Fruit fly (Drosophila melanogaster) whole organism, embryonic: ENCODE results near the gene Edg91.

Experiments used
- Aef1 ChIP-seq: fragments of 200-800 bp; sonication (Bioruptor generic); IDR thresholded peaks from 3 replicates; pipeline ENCODE4 v1.3.6; 2022; ENCODE audit warnings: missing biosample characterization, missing genetic modification characterization
- B-H1 ChIP-seq: fragments of 200-800 bp; sonication (Bioruptor generic); IDR thresholded peaks from 3 replicates; pipeline ENCODE4 v1.3.6; 2022; ENCODE audit warnings: missing biosample characterization, missing genetic modification characterization
- B-H2 ChIP-seq: fragments of 200-800 bp; sonication (Bioruptor generic); optimal IDR thresholded peaks from 2 replicates; lab custom pipeline; 2018; ENCODE audit warnings: missing biosample characterization, mild to moderate bottlenecking, missing genetic modification characterization
- CG10462 ChIP-seq: fragments of 200-800 bp; sonication (Bioruptor generic); optimal IDR thresholded peaks from 2 replicates; lab custom pipeline; 2016; ENCODE audit warnings: missing biosample characterization, missing genetic modification characterization
- CG11456 ChIP-seq: fragments of 200-800 bp; sonication (Bioruptor generic); IDR thresholded peaks from 3 replicates; pipeline ENCODE4 v1.3.6; 2022; ENCODE audit warnings: missing biosample characterization, missing genetic modification characterization
- CG12071 ChIP-seq: fragments of 200-800 bp; sonication (Bioruptor generic); optimal IDR thresholded peaks from 3 replicates; lab custom pipeline; 2018; ENCODE audit warnings: missing biosample characterization, mild to moderate bottlenecking, missing genetic modification characterization
- CG14667 ChIP-seq: fragments of 200-800 bp; sonication (Bioruptor generic); IDR thresholded peaks from 2 replicates; pipeline ENCODE4 v1.3.6; 2022; ENCODE audit warnings: missing biosample characterization, missing genetic modification characterization
- CG1603 ChIP-seq: fragments of 200-800 bp; sonication (Bioruptor generic); optimal IDR thresholded peaks from 2 replicates; lab custom pipeline; 2019; ENCODE audit warnings: missing biosample characterization, mild to moderate bottlenecking, missing genetic modification characterization, moderate library complexity
- CG16863 ChIP-seq: fragments of 200-800 bp; sonication (Bioruptor generic); optimal IDR thresholded peaks from 3 replicates; lab custom pipeline; 2016; ENCODE audit warnings: missing biosample characterization, missing genetic modification characterization
- CG2875 ChIP-seq: fragments of 200-800 bp; sonication (Bioruptor generic); optimal IDR thresholded peaks from 2 replicates; lab custom pipeline; 2017; ENCODE audit warnings: missing biosample characterization, mild to moderate bottlenecking, missing genetic modification characterization, missing genetic modification reagents
- CG3065 ChIP-seq: fragments of 200-800 bp; sonication (Bioruptor generic); optimal IDR thresholded peaks from 2 replicates; lab custom pipeline; 2016; ENCODE audit warnings: missing biosample characterization, missing genetic modification characterization
- CG3407 ChIP-seq: fragments of 200-800 bp; sonication (Bioruptor generic); optimal IDR thresholded peaks from 2 replicates; lab custom pipeline; 2018; ENCODE audit warnings: missing biosample characterization, mild to moderate bottlenecking, missing genetic modification characterization
- CG3847 ChIP-seq: fragments of 200-800 bp; sonication (Bioruptor generic); IDR thresholded peaks from 2 replicates; pipeline ENCODE4 v1.3.6; 2022; ENCODE audit warnings: missing biosample characterization, missing genetic modification characterization
- CG7928 ChIP-seq: fragments of 200-800 bp; sonication (Bioruptor generic); optimal IDR thresholded peaks from 2 replicates; lab custom pipeline; 2017; ENCODE audit warnings: missing biosample characterization, mild to moderate bottlenecking, missing genetic modification characterization
- CG9817 ChIP-seq: fragments of 200-800 bp; sonication (Bioruptor generic); optimal IDR thresholded peaks from 2 replicates; lab custom pipeline; 2018; ENCODE audit warnings: missing biosample characterization, mild to moderate bottlenecking, missing genetic modification characterization, moderate library complexity
- Dek ChIP-seq: fragments of 200-800 bp; sonication (Bioruptor generic); optimal IDR thresholded peaks from 3 replicates; lab custom pipeline; 2019; ENCODE audit warnings: missing biosample characterization, mild to moderate bottlenecking, missing genetic modification characterization, moderate library complexity
- Dip2 ChIP-seq: fragments of 200-800 bp; sonication (Bioruptor generic); IDR thresholded peaks from 2 replicates; pipeline ENCODE4 v1.3.6; 2022; ENCODE audit warnings: missing biosample characterization, missing genetic modification characterization
- Gug ChIP-seq: fragments of 200-800 bp; sonication (Bioruptor generic); IDR thresholded peaks from 4 replicates; pipeline ENCODE4 v1.3.6; 2022; ENCODE audit warnings: missing biosample characterization, missing genetic modification characterization
- HHEX ChIP-seq: fragments of 200-800 bp; sonication (Bioruptor generic); optimal IDR thresholded peaks from 3 replicates; lab custom pipeline; 2017; ENCODE audit warnings: missing biosample characterization, mild to moderate bottlenecking, missing genetic modification characterization, missing genetic modification reagents
- HLHmδ ChIP-seq: fragments of 200-800 bp; sonication (Bioruptor generic); optimal IDR thresholded peaks from 2 replicates; lab custom pipeline; 2018; ENCODE audit warnings: missing biosample characterization, mild to moderate bottlenecking, missing genetic modification characterization, moderate library complexity
- HmgD ChIP-seq: fragments of 200-800 bp; sonication (Bioruptor generic); optimal IDR thresholded peaks from 3 replicates; lab custom pipeline; 2016; ENCODE audit warnings: missing biosample characterization, missing genetic modification characterization
- Meics ChIP-seq: fragments of 200-800 bp; sonication (Bioruptor generic); optimal IDR thresholded peaks from 2 replicates; lab custom pipeline; 2017; ENCODE audit warnings: missing biosample characterization, mild to moderate bottlenecking, missing genetic modification characterization
- Opbp ChIP-seq: fragments of 200-800 bp; sonication (Bioruptor generic); IDR thresholded peaks from 3 replicates; pipeline ENCODE4 v1.3.6; 2022; ENCODE audit warnings: missing biosample characterization, missing genetic modification characterization; ENCODE audit not compliant: partially characterized antibody
- Ptx1 ChIP-seq: fragments of 200-800 bp; sonication (Bioruptor generic); IDR thresholded peaks from 2 replicates; pipeline ENCODE4 v1.3.6; 2022; ENCODE audit warnings: missing biosample characterization, missing genetic modification characterization
- Scr ChIP-seq: fragments of 200-800 bp; sonication (Bioruptor generic); IDR thresholded peaks from 2 replicates; pipeline ENCODE4 v1.3.6; 2022; ENCODE audit warnings: missing biosample characterization, missing genetic modification characterization; ENCODE audit not compliant: partially characterized antibody
- Six4 ChIP-seq: fragments of 200-800 bp; sonication (Bioruptor generic); optimal IDR thresholded peaks from 2 replicates; lab custom pipeline; 2016; ENCODE audit warnings: missing biosample characterization, missing genetic modification characterization
- Sox102F ChIP-seq: fragments of 200-800 bp; sonication (Bioruptor generic); optimal IDR thresholded peaks from 2 replicates; lab custom pipeline; 2018; ENCODE audit warnings: missing biosample characterization, mild to moderate bottlenecking, missing genetic modification characterization, moderate library complexity
- Stat92E ChIP-seq, 3 experiments: fragments of >200 bp in 2 of 3; fragments of 200-800 bp in 1 of 3; sonication (Bioruptor generic) in 1 of 3; optimal IDR thresholded peaks; 2 replicates each; lab custom pipeline; 2017 to 2019; ENCODE audit warnings: missing biosample characterization in 3 of 3, missing genetic modification characterization in 3 of 3, mild to moderate bottlenecking in 1 of 3, moderate library complexity in 1 of 3
- ab ChIP-seq: fragments of 200-800 bp; sonication (Bioruptor generic); optimal IDR thresholded peaks from 2 replicates; lab custom pipeline; 2016; ENCODE audit warnings: missing biosample characterization, missing genetic modification characterization
- bab2 ChIP-seq: fragments of 200-800 bp; sonication (Bioruptor generic); optimal IDR thresholded peaks from 2 replicates; lab custom pipeline; 2016; ENCODE audit warnings: missing biosample characterization, missing genetic modification characterization
- bbx ChIP-seq: fragments of 200-800 bp; sonication (Bioruptor generic); IDR thresholded peaks from 2 replicates; pipeline ENCODE4 v1.3.6; 2022; ENCODE audit warnings: missing biosample characterization, missing genetic modification characterization; ENCODE audit not compliant: partially characterized antibody
- crc ChIP-seq: fragments of 200-800 bp; sonication (Bioruptor generic); optimal IDR thresholded peaks from 2 replicates; lab custom pipeline; 2016; ENCODE audit warnings: missing biosample characterization, missing genetic modification characterization
- da ChIP-seq: fragments of 200-800 bp; sonication (Bioruptor generic); optimal IDR thresholded peaks from 2 replicates; lab custom pipeline; 2016; ENCODE audit warnings: missing biosample characterization, missing genetic modification characterization
- ham ChIP-seq: fragments of 200-800 bp; sonication (Bioruptor generic); IDR thresholded peaks from 2 replicates; pipeline ENCODE4 v1.3.6; 2022; ENCODE audit warnings: missing biosample characterization, missing genetic modification characterization
- kay ChIP-seq: fragments of 200-800 bp; sonication (Bioruptor generic); optimal IDR thresholded peaks from 2 replicates; lab custom pipeline; 2016; ENCODE audit warnings: missing biosample characterization, missing genetic modification characterization
- knrl ChIP-seq: fragments of 200-800 bp; sonication (Bioruptor generic); IDR thresholded peaks from 3 replicates; pipeline ENCODE4 v1.3.6; 2022; ENCODE audit warnings: missing biosample characterization, missing genetic modification characterization; ENCODE audit not compliant: partially characterized antibody
- nau ChIP-seq: fragments of 200-800 bp; sonication (Bioruptor generic); optimal IDR thresholded peaks from 3 replicates; lab custom pipeline; 2017; ENCODE audit warnings: missing biosample characterization, mild to moderate bottlenecking, missing genetic modification characterization, missing genetic modification reagents
- scrt ChIP-seq: fragments of 200-800 bp; sonication (Bioruptor generic); optimal IDR thresholded peaks from 2 replicates; lab custom pipeline; 2018; ENCODE audit warnings: missing biosample characterization, mild to moderate bottlenecking, missing genetic modification characterization, moderate library complexity
- sna ChIP-seq: fragments of 200-800 bp; sonication (Bioruptor generic); IDR thresholded peaks from 2 replicates; pipeline ENCODE4 v1.3.6; 2022; ENCODE audit warnings: missing biosample characterization, missing genetic modification characterization; ENCODE audit not compliant: partially characterized antibody
- tll ChIP-seq, 2 experiments: fragments of 200-800 bp in 1 of 2; fragments of >200 bp in 1 of 2; sonication (Bioruptor generic) in 1 of 2; optimal IDR thresholded peaks; 2 replicates each; lab custom pipeline; 2017 to 2019; ENCODE audit warnings: missing biosample characterization in 2 of 2, missing genetic modification characterization in 2 of 2, mild to moderate bottlenecking in 1 of 2, moderate library complexity in 1 of 2
- trh ChIP-seq: fragments of 200-800 bp; sonication (Bioruptor generic); optimal IDR thresholded peaks from 2 replicates; lab custom pipeline; 2016; ENCODE audit warnings: missing biosample characterization, missing genetic modification characterization
- usp ChIP-seq: fragments of >200 bp; optimal IDR thresholded peaks from 2 replicates; lab custom pipeline; 2017; ENCODE audit warnings: missing biosample characterization, missing genetic modification characterization
- vfl ChIP-seq: fragments of 200-800 bp; sonication (Bioruptor generic); optimal IDR thresholded peaks from 2 replicates; lab custom pipeline; 2016; ENCODE audit warnings: missing biosample characterization, missing genetic modification characterization
- vnd ChIP-seq: fragments of 200-800 bp; sonication (Bioruptor generic); IDR thresholded peaks from 3 replicates; pipeline ENCODE4 v1.3.6; 2022; ENCODE audit warnings: missing biosample characterization, missing genetic modification characterization; ENCODE audit not compliant: partially characterized antibody
- zen ChIP-seq: fragments of 200-800 bp; sonication (Bioruptor generic); optimal IDR thresholded peaks from 3 replicates; lab custom pipeline; 2018; ENCODE audit warnings: missing biosample characterization, mild to moderate bottlenecking, missing genetic modification characterization, moderate library complexity

Gene Edg91

dm6 chr3R:17630417-17630816 is 19.1 kb upstream of the Edg91 start, which contains the start of gene CG43175:
Gene CG43175 (plus strand): TSS chr3R:17630717.
- TF ChIP-seq vfl (GFP tag; lab: Kevin White, UChicago), result no peak
- no peak for TF ChIP-seq usp (GFP tag; lab: Kevin White, UChicago)
- no peak for TF ChIP-seq trh (GFP tag; lab: Kevin White, UChicago)
- TF ChIP-seq CG11456, result no peak
- no peak for TF ChIP-seq HmgD
- TF ChIP-seq Dip2 (GFP tag; lab: Robert Waterston, UW), result no peak

dm6 chr3R:17626827-17627226 is 15.5 kb upstream of the Edg91 start, which contains the start of gene CG14325:
Gene CG14325 (plus strand): TSS chr3R:17627127.
- TF ChIP-seq CG3847 (GFP tag; lab: Robert Waterston, UW) (no peak), CG2875 (GFP tag; lab: Kevin White, UChicago) (no peak), Meics (GFP tag; lab: Kevin White, UChicago) (no peak), CG3407 (no peak), ham (no peak), Dek (tag; lab: Kevin White, UChicago) (no peak), vnd (no peak), CG7928 (GFP tag; lab: Kevin White, UChicago) (no peak), CG9817 (tag; lab: Kevin White, UChicago) (no peak), Opbp (GFP tag; lab: Robert Waterston, UW) (no peak), B-H1 (GFP tag; lab: Robert Waterston, UW) (no peak)

dm6 chr3R:17624968-17625367 is 13.7 kb upstream of the Edg91 start, which contains the start of gene AttD:
Gene AttD (plus strand): TSS chr3R:17625268.
- TF ChIP-seq tll (GFP tag; optimal IDR thresholded peaks at IDR 0.05; lab: Kevin White, UChicago) (no peak), nau (GFP tag; lab: Kevin White, UChicago) (no peak), CG3065 (GFP tag; lab: Kevin White, UChicago) (no peak), Gug (GFP tag; lab: Robert Waterston, UW) (no peak), kay (GFP tag; lab: Kevin White, UChicago) (no peak), Aef1 (no peak), da (GFP tag; lab: Kevin White, UChicago) (no peak), B-H2 (GFP tag; lab: Kevin White, UChicago) (no peak), CG10462 (no peak), CG1603 (no peak)
- TF ChIP-seq, all 482 proteins: peak for 0

dm6 chr3R:17624549-17624948 is 13.2 kb upstream of the Edg91 start:
- TF ChIP-seq Ptx1 (GFP tag; lab: Robert Waterston, UW) (no peak), HLHmδ (no peak), vnd (peak; percentile 69), B-H1 (GFP tag; lab: Robert Waterston, UW) (no peak), Six4 (GFP tag; lab: Kevin White, UChicago) (no peak), bab2 (no peak), bbx (peak; percentile 85), scrt (no peak), Stat92E (GFP tag; optimal IDR thresholded peaks at IDR 0.05; lab: Kevin White, UChicago) (peak in 1 of 3 experiments; percentile 54), ab (GFP tag; lab: Kevin White, UChicago) (no peak), B-H2 (GFP tag; lab: Kevin White, UChicago) (no peak), crc (GFP tag; lab: Kevin White, UChicago) (no peak), CG16863 (GFP tag; lab: Kevin White, UChicago) (no peak), trh (GFP tag; lab: Kevin White, UChicago) (no peak), Sox102F (GFP tag; lab: Kevin White, UChicago) (no peak), HHEX (GFP tag; lab: Kevin White, UChicago) (no peak), Opbp (GFP tag; lab: Robert Waterston, UW) (peak; percentile 78; the same call in 2 of the 3 replicates), CG12071 (GFP tag; lab: Kevin White, UChicago) (no peak), knrl (GFP tag; lab: Robert Waterston, UW) (peak; percentile 60; the same call in 1 of the 3 replicates), sna (GFP tag; lab: Robert Waterston, UW) (peak; percentile 61; the same call in 1 of the 2 replicates), Scr (GFP tag; lab: Robert Waterston, UW) (peak; percentile 74), zen (no peak), CG14667 (GFP tag; lab: Robert Waterston, UW) (no peak)
